Worm (Caenorhabditis elegans): ENCODE measurements around the gene msp-53.
A peak's percentile ranks its signal among the peaks of the same experiment; 100 is the strongest.

Gene msp-53

DNA sequence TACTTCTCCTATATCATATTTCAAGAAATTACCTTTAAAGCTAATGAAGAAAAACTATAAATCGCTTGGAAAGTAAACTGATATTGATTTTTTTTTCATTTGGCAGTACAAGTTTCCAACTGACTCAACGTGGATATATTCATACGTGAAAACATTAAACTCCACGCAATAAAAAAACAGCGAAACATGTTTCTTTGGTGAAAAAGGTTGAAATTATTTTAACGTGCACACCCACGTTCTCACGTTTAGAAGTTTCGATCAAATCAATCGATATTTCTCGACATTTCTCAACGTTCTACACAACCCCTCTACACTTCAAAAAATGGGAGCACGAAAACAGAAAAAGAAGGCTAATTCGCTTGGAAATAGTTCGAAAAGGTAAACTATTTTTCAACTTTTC lies 35.9 kb downstream of the msp-53 start, which contains the start of the genes best-6 and C09B9.2:
best-6 (minus strand) TSS at position 101 of the 400 bp plus-strand sequence.
C09B9.2 (plus strand) TSS at position 314 of the 400 bp plus-strand sequence.
- no peak for TF ChIP-seq F39B2.1 (GFP tag; IDR thresholded peaks at IDR 0.05)
- TF ChIP-seq nfyb-1 (GFP tag; IDR thresholded peaks at IDR 0.05) = no peak
- TF ChIP-seq ama-1 (optimal IDR thresholded peaks at IDR 0.05) = no peak
- no peak for TF ChIP-seq ama-1 (GFP tag; optimal IDR thresholded peaks at IDR 0.05)
- TF ChIP-seq hmg-20 (GFP tag; IDR thresholded peaks at IDR 0.05) = no peak
- no peak for TF ChIP-seq ceh-91 (GFP tag; IDR thresholded peaks at IDR 0.05)
- TF ChIP-seq somi-1 (GFP tag; optimal IDR thresholded peaks at IDR 0.05) = no peak
- TF ChIP-seq Y53G8AR.9 (GFP tag; conservative IDR thresholded peaks at IDR 0.05) = no peak
- no peak for TF ChIP-seq nfya-1 (tag; optimal IDR thresholded peaks at IDR 0.05; ENCODE audit: borderline replicate concordance, insufficient read depth)

DNA sequence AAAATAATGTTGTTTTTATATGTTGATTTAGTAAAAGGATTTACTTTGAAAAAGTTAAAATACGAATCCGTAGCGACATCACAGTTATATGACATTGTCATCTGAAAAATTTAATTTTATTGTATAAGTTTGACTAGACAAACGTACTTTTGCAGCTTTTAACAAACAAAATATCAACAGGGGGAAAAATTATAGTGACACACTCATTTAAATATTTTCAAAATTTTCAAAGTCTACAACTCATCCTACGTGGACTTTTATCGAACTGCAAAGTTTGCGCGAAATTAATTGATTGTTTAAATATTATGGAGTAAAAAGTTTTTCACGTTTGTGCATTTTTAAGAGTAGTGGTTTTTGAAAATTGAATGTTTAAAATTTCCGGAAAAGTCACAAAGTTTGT lies 39.2 kb downstream of the msp-53 start, which contains the start of gene C09B9.85:
C09B9.85 (minus strand) TSS at position 101 of the 400 bp plus-strand sequence.
- TF ChIP-seq Y53F4B.3 (GFP tag; IDR thresholded peaks at IDR 0.05) (no peak), F23B12.7 (tag; optimal IDR thresholded peaks at IDR 0.05; ENCODE audit: insufficient read depth) (no peak), madf-8 (GFP tag; conservative IDR thresholded peaks at IDR 0.05) (no peak)

DNA sequence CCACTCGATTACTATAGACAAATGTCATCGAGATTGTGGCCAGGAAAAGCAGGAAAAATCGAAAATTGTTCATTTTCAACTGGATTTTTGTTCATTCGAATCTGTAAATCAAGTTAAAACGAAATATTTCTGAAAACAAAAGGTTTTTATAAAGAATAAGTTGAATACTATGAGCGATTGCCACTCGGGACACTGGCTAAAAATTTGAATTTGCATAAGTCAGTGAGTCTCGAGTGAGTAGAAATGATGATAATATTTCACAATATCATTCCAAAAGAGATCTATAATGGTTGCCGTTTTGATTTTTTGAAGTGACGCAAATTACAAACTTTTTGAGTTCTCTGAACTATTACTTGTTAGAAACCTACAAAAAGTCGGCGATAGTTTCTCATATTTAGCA lies 44.3 kb downstream of the msp-53 start, which contains the start of gene T28H11.8:
T28H11.8 (minus strand) TSS at position 101 of the 400 bp plus-strand sequence.
- no peak for TF ChIP-seq let-607 (tag; optimal IDR thresholded peaks at IDR 0.05)
- TF ChIP-seq K11D2.4 (GFP tag; IDR thresholded peaks at IDR 0.05) = no peak
- TF ChIP-seq nhr-179 (tag; optimal IDR thresholded peaks at IDR 0.05) = no peak
- TF ChIP-seq ceh-40 (GFP tag; IDR thresholded peaks at IDR 0.05) = no peak
- no peak for TF ChIP-seq Y67H2A.10 (GFP tag; conservative IDR thresholded peaks at IDR 0.05)
- no peak for TF ChIP-seq mcd-1 (GFP tag; IDR thresholded peaks at IDR 0.05)
- TF ChIP-seq tbp1 (GFP tag; optimal IDR thresholded peaks at IDR 0.05) = no peak
- TF ChIP-seq F10E7.11 (tag; optimal IDR thresholded peaks at IDR 0.05) = no peak
- TF ChIP-seq madf-3 (GFP tag; IDR thresholded peaks at IDR 0.05) = no peak
- TF ChIP-seq chd-7 (tag; optimal IDR thresholded peaks at IDR 0.05) = no peak
- no peak for TF ChIP-seq Y53F4B.3 (GFP tag; IDR thresholded peaks at IDR 0.05)

DNA sequence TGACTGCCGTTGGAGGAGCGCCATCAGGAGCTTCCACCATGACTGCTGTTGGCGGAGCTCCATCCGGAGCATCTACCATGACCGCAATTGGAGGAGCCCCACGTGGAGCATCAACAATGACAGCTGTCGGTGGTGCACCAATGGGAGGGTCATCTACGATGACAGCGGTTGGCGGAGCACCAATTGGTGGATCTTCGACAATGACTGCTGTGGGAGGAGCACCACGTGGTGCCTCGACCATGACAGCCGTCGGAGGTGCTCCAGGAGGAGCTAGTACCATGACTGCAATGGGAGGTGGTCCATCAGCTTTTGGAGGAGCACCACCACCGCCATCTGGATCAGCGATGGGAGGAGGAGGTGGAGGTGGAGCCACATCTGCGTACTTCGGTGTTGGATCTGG lies 47.8 kb downstream of the msp-53 start, which contains the start of gene T28H11.7:
T28H11.7 (minus strand) TSS at position 101 of the 400 bp plus-strand sequence.
- TF ChIP-seq egrh-3 (GFP tag; IDR thresholded peaks at IDR 0.05) = peak; percentile 49; the same call in 1 of the 2 replicates

DNA sequence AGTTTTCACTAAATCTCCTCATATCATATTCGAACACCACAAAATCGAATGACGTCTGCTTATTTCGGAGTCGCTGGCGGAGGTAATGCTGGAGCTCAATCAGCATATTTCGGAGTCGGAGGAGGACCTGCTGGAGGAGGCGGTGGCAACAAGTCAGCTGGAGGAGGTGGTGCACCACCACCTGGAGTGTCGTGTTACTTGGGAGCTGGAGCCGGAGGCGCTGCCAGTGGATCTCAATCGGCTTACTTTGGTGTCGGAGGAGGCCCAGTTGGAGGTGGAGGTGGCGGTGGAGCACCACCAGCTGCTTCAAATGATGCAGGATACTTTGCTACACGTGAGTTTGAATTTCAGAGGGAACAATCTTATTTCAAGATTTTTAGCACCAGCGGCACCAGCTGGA lies 48.4 kb downstream of the msp-53 start, which contains the start of gene ssq-4:
ssq-4 (plus strand) TSS at position 19 of the 400 bp plus-strand sequence.
- peak; percentile 75 for TF ChIP-seq egrh-3 (GFP tag; IDR thresholded peaks at IDR 0.05)
